Fruit fly (Drosophila melanogaster) whole organism, embryonic: ENCODE measurements around the gene CG11598.

ENCODE experiments used
- Antp ChIP-seq: fragments of 200-800 bp; sonication (Bioruptor generic); optimal IDR thresholded peaks from 3 replicates; lab custom pipeline; 2016; ENCODE audit warnings: missing biosample characterization, missing genetic modification characterization
- Atf-2 ChIP-seq: fragments of 200-800 bp; sonication (Bioruptor generic); optimal IDR thresholded peaks from 2 replicates; lab custom pipeline; 2016; ENCODE audit warnings: missing biosample characterization, missing genetic modification characterization
- BEAF-32 ChIP-seq: fragments of 200-800 bp; sonication (Bioruptor generic); optimal IDR thresholded peaks from 3 replicates; lab custom pipeline; 2017; ENCODE audit warnings: missing biosample characterization, missing genetic modification characterization, mild to moderate bottlenecking, moderate library complexity, missing genetic modification reagents
- Bgb ChIP-seq: fragments of 200-800 bp; sonication (Bioruptor generic); IDR thresholded peaks from 2 replicates; pipeline ENCODE4 v1.3.6; 2022; ENCODE audit warnings: missing biosample characterization, missing genetic modification characterization; ENCODE audit not compliant: partially characterized antibody
- BtbVII ChIP-seq: fragments of 200-800 bp; sonication (Bioruptor generic); optimal IDR thresholded peaks from 3 replicates; lab custom pipeline; 2017; ENCODE audit warnings: missing biosample characterization, mild to moderate bottlenecking, missing genetic modification characterization
- CG10979 ChIP-seq: fragments of 200-800 bp; sonication (Bioruptor generic); optimal IDR thresholded peaks from 2 replicates; lab custom pipeline; 2018; ENCODE audit warnings: missing biosample characterization, mild to moderate bottlenecking, missing genetic modification characterization, moderate library complexity
- CG11456 ChIP-seq: fragments of 200-800 bp; sonication (Bioruptor generic); IDR thresholded peaks from 3 replicates; pipeline ENCODE4 v1.3.6; 2022; ENCODE audit warnings: missing biosample characterization, missing genetic modification characterization
- CG12155 ChIP-seq: fragments of 200-800 bp; sonication (Bioruptor generic); optimal IDR thresholded peaks from 3 replicates; lab custom pipeline; 2016; ENCODE audit warnings: missing biosample characterization, missing genetic modification characterization
- CG12769 ChIP-seq: fragments of 200-800 bp; sonication (Bioruptor generic); optimal IDR thresholded peaks from 2 replicates; lab custom pipeline; 2019; ENCODE audit warnings: missing biosample characterization, mild to moderate bottlenecking, missing genetic modification characterization, moderate library complexity
- CG13775 ChIP-seq: fragments of 200-800 bp; sonication (Bioruptor generic); optimal IDR thresholded peaks from 3 replicates; lab custom pipeline; 2017; ENCODE audit warnings: missing biosample characterization, mild to moderate bottlenecking, missing genetic modification characterization
- CG15479 ChIP-seq: fragments of 200-800 bp; sonication (Bioruptor generic); optimal IDR thresholded peaks from 3 replicates; lab custom pipeline; 2019; ENCODE audit warnings: missing biosample characterization, mild to moderate bottlenecking, missing genetic modification characterization, moderate library complexity
- CG1602 ChIP-seq: fragments of 200-800 bp; sonication (Bioruptor generic); optimal IDR thresholded peaks from 3 replicates; lab custom pipeline; 2016; ENCODE audit warnings: missing biosample characterization, missing genetic modification characterization
- CG17568 ChIP-seq: fragments of 200-800 bp; sonication (Bioruptor generic); optimal IDR thresholded peaks from 2 replicates; lab custom pipeline; 2018; ENCODE audit warnings: missing biosample characterization, mild to moderate bottlenecking, missing genetic modification characterization, moderate library complexity
- CG17802 ChIP-seq: fragments of 200-800 bp; sonication (Bioruptor generic); optimal IDR thresholded peaks from 2 replicates; lab custom pipeline; 2018; ENCODE audit warnings: missing biosample characterization, mild to moderate bottlenecking, missing genetic modification characterization, moderate library complexity
- CG17912 ChIP-seq: fragments of 200-800 bp; sonication (Bioruptor generic); optimal IDR thresholded peaks from 2 replicates; lab custom pipeline; 2018; ENCODE audit warnings: missing biosample characterization, mild to moderate bottlenecking, missing genetic modification characterization
- CG18262 ChIP-seq: fragments of 200-800 bp; optimal IDR thresholded peaks from 3 replicates; lab custom pipeline; 2019; ENCODE audit warnings: missing biosample characterization, mild to moderate bottlenecking, missing genetic modification characterization, moderate library complexity
- CG18764 ChIP-seq: fragments of 200-800 bp; sonication (Bioruptor generic); optimal IDR thresholded peaks from 3 replicates; lab custom pipeline; 2016; ENCODE audit warnings: missing biosample characterization, missing genetic modification characterization
- CG2875 ChIP-seq: fragments of 200-800 bp; sonication (Bioruptor generic); optimal IDR thresholded peaks from 2 replicates; lab custom pipeline; 2017; ENCODE audit warnings: missing biosample characterization, mild to moderate bottlenecking, missing genetic modification characterization, missing genetic modification reagents
- CG30020 ChIP-seq: fragments of 200-800 bp; optimal IDR thresholded peaks from 2 replicates; lab custom pipeline; 2019; ENCODE audit warnings: missing biosample characterization, mild to moderate bottlenecking, missing genetic modification characterization, moderate library complexity
- CG31365 ChIP-seq: fragments of 200-800 bp; sonication (Bioruptor generic); optimal IDR thresholded peaks from 2 replicates; lab custom pipeline; 2018; ENCODE audit warnings: missing biosample characterization, mild to moderate bottlenecking, missing genetic modification characterization
- CG4360 ChIP-seq: fragments of 200-800 bp; sonication (Bioruptor generic); IDR thresholded peaks from 2 replicates; pipeline ENCODE4 v1.3.6; 2022; ENCODE audit warnings: missing biosample characterization, missing genetic modification characterization
- CG9797 ChIP-seq: fragments of 200-800 bp; sonication (Bioruptor generic); optimal IDR thresholded peaks from 3 replicates; lab custom pipeline; 2018; ENCODE audit warnings: missing biosample characterization, mild to moderate bottlenecking, missing genetic modification characterization
- D ChIP-seq, 2 experiments: fragments of 200-800 bp in 1 of 2; fragments of >200 bp in 1 of 2; sonication (Bioruptor generic) in 1 of 2; optimal IDR thresholded peaks; 2 replicates in 1 of 2; 3 replicates in 1 of 2; lab custom pipeline; 2017; ENCODE audit warnings: mild to moderate bottlenecking in 1 of 2, missing biosample characterization in 1 of 2, missing genetic modification characterization in 1 of 2, missing genetic modification reagents in 1 of 2
- Dip2 ChIP-seq: fragments of 200-800 bp; sonication (Bioruptor generic); IDR thresholded peaks from 2 replicates; pipeline ENCODE4 v1.3.6; 2022; ENCODE audit warnings: missing biosample characterization, missing genetic modification characterization
- Doc2 ChIP-seq: fragments of 200-800 bp; sonication (Bioruptor generic); IDR thresholded peaks from 2 replicates; pipeline ENCODE4 v1.3.6; 2022; ENCODE audit warnings: missing biosample characterization, missing genetic modification characterization
- Gsc ChIP-seq: fragments of 200-800 bp; sonication (Bioruptor generic); IDR thresholded peaks from 2 replicates; pipeline ENCODE4 v1.3.6; 2022; ENCODE audit warnings: missing biosample characterization, missing genetic modification characterization
- Nf-YC ChIP-seq: fragments of 200-800 bp; optimal IDR thresholded peaks from 3 replicates; lab custom pipeline; 2019; ENCODE audit warnings: missing biosample characterization, mild to moderate bottlenecking, missing genetic modification characterization, moderate library complexity
- Scr ChIP-seq: fragments of 200-800 bp; sonication (Bioruptor generic); IDR thresholded peaks from 2 replicates; pipeline ENCODE4 v1.3.6; 2022; ENCODE audit warnings: missing biosample characterization, missing genetic modification characterization; ENCODE audit not compliant: partially characterized antibody
- Ssrp ChIP-seq: fragments of 200-800 bp; sonication (Bioruptor generic); optimal IDR thresholded peaks from 2 replicates; lab custom pipeline; 2018; ENCODE audit warnings: missing biosample characterization, mild to moderate bottlenecking, missing genetic modification characterization, moderate library complexity
- al ChIP-seq: fragments of 200-800 bp; sonication (Bioruptor generic); IDR thresholded peaks from 2 replicates; pipeline ENCODE4 v1.3.6; 2022; ENCODE audit warnings: missing biosample characterization, missing genetic modification characterization
- az2 ChIP-seq: fragments of 200-800 bp; sonication (Bioruptor generic); optimal IDR thresholded peaks from 3 replicates; lab custom pipeline; 2016; ENCODE audit warnings: missing biosample characterization, missing genetic modification characterization
- bab2 ChIP-seq: fragments of 200-800 bp; sonication (Bioruptor generic); optimal IDR thresholded peaks from 2 replicates; lab custom pipeline; 2016; ENCODE audit warnings: missing biosample characterization, missing genetic modification characterization
- cas ChIP-seq: fragments of 200-800 bp; sonication (Bioruptor generic); IDR thresholded peaks from 2 replicates; pipeline ENCODE4 v1.3.6; 2022; ENCODE audit warnings: missing biosample characterization, missing genetic modification characterization
- caup ChIP-seq: fragments of 200-800 bp; sonication (Bioruptor generic); optimal IDR thresholded peaks from 3 replicates; lab custom pipeline; 2017; ENCODE audit warnings: missing biosample characterization, mild to moderate bottlenecking, missing genetic modification characterization, moderate library complexity; ENCODE audit not compliant: severe bottlenecking
- chn ChIP-seq: fragments of 200-800 bp; sonication (Bioruptor generic); optimal IDR thresholded peaks from 2 replicates; lab custom pipeline; 2016; ENCODE audit warnings: missing biosample characterization, missing genetic modification characterization
- crc ChIP-seq: fragments of 200-800 bp; sonication (Bioruptor generic); optimal IDR thresholded peaks from 2 replicates; lab custom pipeline; 2016; ENCODE audit warnings: missing biosample characterization, missing genetic modification characterization
- dan ChIP-seq: fragments of 200-800 bp; sonication (Bioruptor generic); IDR thresholded peaks from 2 replicates; pipeline ENCODE4 v1.3.6; 2022; ENCODE audit warnings: missing biosample characterization, missing genetic modification characterization
- dmrt99B ChIP-seq: fragments of 200-800 bp; sonication (Bioruptor generic); optimal IDR thresholded peaks from 2 replicates; lab custom pipeline; 2018; ENCODE audit warnings: missing biosample characterization, mild to moderate bottlenecking, missing genetic modification characterization, moderate library complexity
- fd96Cb ChIP-seq: fragments of 200-800 bp; sonication (Bioruptor generic); optimal IDR thresholded peaks from 2 replicates; lab custom pipeline; 2018; ENCODE audit warnings: missing biosample characterization, mild to moderate bottlenecking, missing genetic modification characterization, moderate library complexity
- gfzf ChIP-seq: fragments of 200-800 bp; sonication (Bioruptor generic); optimal IDR thresholded peaks from 2 replicates; lab custom pipeline; 2016; ENCODE audit warnings: missing biosample characterization, mild to moderate bottlenecking, missing genetic modification characterization, moderate library complexity
- ken ChIP-seq: fragments of 200-800 bp; sonication (Bioruptor generic); IDR thresholded peaks from 3 replicates; pipeline ENCODE4 v1.3.6; 2022; ENCODE audit warnings: missing biosample characterization, missing genetic modification characterization
- lbe ChIP-seq: fragments of 200-800 bp; sonication (Bioruptor generic); optimal IDR thresholded peaks from 2 replicates; lab custom pipeline; 2016; ENCODE audit warnings: missing biosample characterization, mild to moderate bottlenecking, missing genetic modification characterization
- peb ChIP-seq: fragments of 200-800 bp; sonication (Bioruptor generic); IDR thresholded peaks from 2 replicates; pipeline ENCODE4 v1.3.6; 2022; ENCODE audit warnings: missing biosample characterization, missing genetic modification characterization
- phol ChIP-seq: fragments of 200-800 bp; sonication (Bioruptor generic); optimal IDR thresholded peaks from 3 replicates; lab custom pipeline; 2018; ENCODE audit warnings: missing biosample characterization, mild to moderate bottlenecking, missing genetic modification characterization, moderate library complexity
- psq ChIP-seq: fragments of 200-800 bp; sonication (Bioruptor generic); optimal IDR thresholded peaks from 2 replicates; lab custom pipeline; 2017; ENCODE audit warnings: missing biosample characterization, missing genetic modification characterization
- run ChIP-seq: fragments of 200-800 bp; sonication (Bioruptor generic); optimal IDR thresholded peaks from 3 replicates; lab custom pipeline; 2018; ENCODE audit warnings: missing biosample characterization, mild to moderate bottlenecking, missing genetic modification characterization
- seq ChIP-seq: fragments of 200-800 bp; sonication (Bioruptor generic); IDR thresholded peaks from 2 replicates; pipeline ENCODE4 v1.3.6; 2022; ENCODE audit warnings: missing biosample characterization, missing genetic modification characterization
- tgo ChIP-seq: fragments of 200-800 bp; sonication (Bioruptor generic); IDR thresholded peaks from 3 replicates; pipeline ENCODE4 v1.3.6; 2022; ENCODE audit warnings: missing biosample characterization, missing genetic modification characterization
- vvl ChIP-seq: fragments of 200-800 bp; sonication (Bioruptor generic); IDR thresholded peaks from 2 replicates; pipeline ENCODE4 v1.3.6; 2022; ENCODE audit warnings: missing biosample characterization, missing genetic modification characterization
- zf30C ChIP-seq: fragments of 200-800 bp; sonication (Bioruptor generic); optimal IDR thresholded peaks from 3 replicates; lab custom pipeline; 2018; ENCODE audit warnings: missing biosample characterization, mild to moderate bottlenecking, missing genetic modification characterization

The CG11598 gene

dm6 chr3R:12644621-12645310 is 10.0 kb downstream of the CG11598 start (continued):
- TF ChIP-seq Nf-YC (tag; lab: Kevin White, UChicago): no peak
- TF ChIP-seq CG17912 (GFP tag; lab: Kevin White, UChicago): no peak
- peak; percentile 11 for TF ChIP-seq bab2 (GFP tag; lab: Kevin White, UChicago)
- TF ChIP-seq CG31365: no peak
- TF ChIP-seq az2: no peak
- TF ChIP-seq CG30020 (tag; lab: Kevin White, UChicago): no peak
- no peak for TF ChIP-seq CG18764 (GFP tag; lab: Kevin White, UChicago)
- no peak for TF ChIP-seq CG2875 (GFP tag; lab: Kevin White, UChicago)
- no peak for TF ChIP-seq CG11456
- TF ChIP-seq CG12155 (GFP tag; lab: Kevin White, UChicago): no peak
- TF ChIP-seq CG17802 (tag; lab: Kevin White, UChicago): no peak
- no peak for TF ChIP-seq CG9797
- TF ChIP-seq CG13775 (GFP tag; lab: Kevin White, UChicago): no peak
- TF ChIP-seq Bgb: no peak
- peak; percentile 4 for TF ChIP-seq Ssrp (tag; lab: Kevin White, UChicago)
- no peak for TF ChIP-seq gfzf
- peak; percentile 82; the same call in 1 of the 2 replicates for TF ChIP-seq vvl (GFP tag; lab: Robert Waterston, UW)
- no peak for TF ChIP-seq al (GFP tag; lab: Robert Waterston, UW)
- TF ChIP-seq tgo: no peak; the same call in 2 of the 3 replicates
- no peak for TF ChIP-seq BtbVII (GFP tag; lab: Kevin White, UChicago)
- TF ChIP-seq lbe (GFP tag; lab: Kevin White, UChicago): no peak
- no peak for TF ChIP-seq Atf-2 (GFP tag; lab: Kevin White, UChicago)
- TF ChIP-seq CG18262: peak; percentile 18
- TF ChIP-seq ken (GFP tag; lab: Robert Waterston, UW): no peak
- TF ChIP-seq zf30C: no peak
- TF ChIP-seq psq (GFP tag; lab: Kevin White, UChicago): no peak
- TF ChIP-seq fd96Cb: no peak
- no peak for TF ChIP-seq BEAF-32 (GFP tag; lab: Kevin White, UChicago)
- TF ChIP-seq phol (tag; lab: Kevin White, UChicago): peak; percentile 6
- no peak for TF ChIP-seq cas
- TF ChIP-seq CG12769: no peak
- no peak for TF ChIP-seq Doc2 (GFP tag; lab: Robert Waterston, UW)
- TF ChIP-seq crc (GFP tag; lab: Kevin White, UChicago): no peak
- no peak for TF ChIP-seq Scr (GFP tag; lab: Robert Waterston, UW)
- no peak for TF ChIP-seq seq
- no peak for TF ChIP-seq Dip2 (GFP tag; lab: Robert Waterston, UW)
- no peak for TF ChIP-seq CG4360 (GFP tag; lab: Robert Waterston, UW)
- no peak for TF ChIP-seq Antp (GFP tag; lab: Kevin White, UChicago)
- no peak for TF ChIP-seq Gsc (GFP tag; lab: Robert Waterston, UW)
- no peak for TF ChIP-seq CG15479
- TF ChIP-seq peb (GFP tag; lab: Robert Waterston, UW): no peak
- no peak for TF ChIP-seq dan (GFP tag; lab: Robert Waterston, UW)
- TF ChIP-seq chn: no peak
- no peak for TF ChIP-seq CG17568 (GFP tag; lab: Kevin White, UChicago)
- TF ChIP-seq caup (GFP tag; lab: Kevin White, UChicago): no peak
- TF ChIP-seq CG1602: no peak
- no peak for TF ChIP-seq D (optimal IDR thresholded peaks at IDR 0.05; lab: Kevin White, UChicago)
- TF ChIP-seq D (GFP tag; optimal IDR thresholded peaks at IDR 0.05; lab: Kevin White, UChicago): peak; percentile 0
- peak; percentile 65 for TF ChIP-seq run (tag; lab: Kevin White, UChicago)
- TF ChIP-seq dmrt99B: peak; percentile 32
- no peak for TF ChIP-seq CG10979 (tag; lab: Kevin White, UChicago)
